Fruit fly (Drosophila melanogaster): ENCODE data around the gene Or13a.

dm6 chrX:15971574-15971973, 2.7 kb upstream of the Or13a start:
- TF ChIP-seq lmd (GFP tag; IDR thresholded peaks at IDR 0.05) = no peak
- no peak for TF ChIP-seq danr (GFP tag; IDR thresholded peaks at IDR 0.05)
- no peak for TF ChIP-seq CG8359 (GFP tag; optimal IDR thresholded peaks at IDR 0.05; ENCODE audit: borderline replicate concordance)
- no peak for TF ChIP-seq exex (tag; optimal IDR thresholded peaks at IDR 0.05)
- TF ChIP-seq sima (GFP tag; optimal IDR thresholded peaks at IDR 0.05) = no peak
- TF ChIP-seq Optix (GFP tag; IDR thresholded peaks at IDR 0.05) = no peak

All from whole organism, embryonic.